Fruit fly (Drosophila melanogaster) whole organism, pupa: Measurements from ENCODE around the gene Syt1.
A peak's percentile ranks its signal among the peaks of the same experiment; 100 is the strongest.

Source experiments
- CG10348 ChIP-seq: fragments of 200-800 bp; sonication (Bioruptor generic); IDR thresholded peaks from 2 replicates; pipeline ENCODE4 v1.3.6; 2022; ENCODE audit warnings: missing biosample characterization, missing genetic modification characterization
- CG14655 ChIP-seq: fragments of 200-800 bp; sonication (Bioruptor generic); optimal IDR thresholded peaks from 3 replicates; lab custom pipeline; 2017; ENCODE audit warnings: mild to moderate bottlenecking, missing biosample characterization, missing genetic modification reagents, missing genetic modification characterization
- CG32121 ChIP-seq: fragments of 200-800 bp; sonication (Bioruptor generic); IDR thresholded peaks from 2 replicates; pipeline ENCODE4 v1.3.6; 2022; ENCODE audit warnings: missing biosample characterization, missing genetic modification characterization
- CG4496 ChIP-seq: fragments of 200-800 bp; sonication (Bioruptor generic); IDR thresholded peaks from 3 replicates; pipeline ENCODE4 v1.3.6; 2022; ENCODE audit warnings: missing biosample characterization, missing genetic modification characterization
- CG9948 ChIP-seq: fragments of 200-800 bp; sonication (Bioruptor generic); optimal IDR thresholded peaks from 2 replicates; lab custom pipeline; 2018; ENCODE audit warnings: missing biosample characterization, mild to moderate bottlenecking, missing genetic modification characterization, moderate library complexity
- D1 ChIP-seq: fragments of 200-800 bp; sonication (Bioruptor generic); optimal IDR thresholded peaks from 2 replicates; lab custom pipeline; 2018; ENCODE audit warnings: missing biosample characterization, mild to moderate bottlenecking, missing genetic modification characterization, moderate library complexity
- Pif1A ChIP-seq: fragments of 200-800 bp; sonication (Bioruptor generic); optimal IDR thresholded peaks from 3 replicates; lab custom pipeline; 2016; ENCODE audit warnings: missing biosample characterization, missing genetic modification characterization
- Pif1B ChIP-seq: fragments of 200-800 bp; sonication (Bioruptor generic); optimal IDR thresholded peaks from 3 replicates; lab custom pipeline; 2016; ENCODE audit warnings: missing biosample characterization, missing genetic modification characterization
- Snoo ChIP-seq: fragments of 200-800 bp; sonication (Bioruptor generic); optimal IDR thresholded peaks from 3 replicates; lab custom pipeline; 2017; ENCODE audit warnings: missing biosample characterization, mild to moderate bottlenecking, missing genetic modification characterization, inconsistent platforms
- gl ChIP-seq: fragments of 200-800 bp; sonication (Bioruptor generic); optimal IDR thresholded peaks from 2 replicates; lab custom pipeline; 2018; ENCODE audit warnings: missing biosample characterization, mild to moderate bottlenecking, missing genetic modification characterization
- rn ChIP-seq: fragments of 200-800 bp; sonication (Bioruptor generic); IDR thresholded peaks from 2 replicates; pipeline ENCODE4 v1.3.6; 2022; ENCODE audit warnings: missing biosample characterization, missing genetic modification characterization

DNA sequence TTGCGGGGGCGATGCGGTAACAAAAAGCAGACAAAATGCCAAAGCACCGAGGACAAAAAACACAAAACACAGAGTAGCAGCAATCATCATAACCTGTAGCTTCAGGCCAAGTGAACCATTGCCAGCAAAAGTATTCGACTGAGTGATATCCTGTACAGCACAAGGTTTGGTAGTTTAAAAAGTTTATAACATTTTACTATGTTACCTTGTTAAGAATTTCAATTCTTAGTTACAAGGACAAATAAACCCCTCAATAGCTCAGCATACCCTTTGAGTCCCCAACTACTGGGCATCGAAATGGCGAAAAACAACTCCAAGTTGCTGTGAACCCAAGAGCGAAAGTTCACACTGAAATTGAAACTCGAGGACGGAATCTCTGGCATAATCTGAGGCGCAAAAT is 76.7 kb downstream of the Syt1 start:
- TF ChIP-seq Pif1A (GFP tag; lab: Kevin White, UChicago) (no peak), CG32121 (GFP tag; lab: Robert Waterston, UW) (no peak), D1 (tag; lab: Kevin White, UChicago) (no peak), rn (no peak), CG4496 (GFP tag; lab: Robert Waterston, UW) (peak; percentile 28; the same call in 1 of the 3 replicates), CG9948 (tag; lab: Kevin White, UChicago) (no peak), CG14655 (no peak), gl (tag; lab: Kevin White, UChicago) (no peak), Snoo (tag; lab: Kevin White, UChicago) (no peak), Pif1B (no peak), CG10348 (GFP tag; lab: Robert Waterston, UW) (no peak)
